Fruit fly (Drosophila melanogaster) whole organism, embryonic: ENCODE results near the gene fan.

Experiments used
- Asciz ChIP-seq: fragments of 200-800 bp; sonication (Bioruptor generic); optimal IDR thresholded peaks from 2 replicates; lab custom pipeline; 2017; ENCODE audit warnings: missing biosample characterization, mild to moderate bottlenecking, missing genetic modification characterization, missing genetic modification reagents
- C15 ChIP-seq: fragments of 200-800 bp; sonication (Bioruptor generic); IDR thresholded peaks from 3 replicates; pipeline ENCODE4 v1.3.6; 2022; ENCODE audit warnings: missing biosample characterization, missing genetic modification characterization
- CG11695 ChIP-seq: fragments of 200-800 bp; sonication (Bioruptor generic); IDR thresholded peaks from 3 replicates; pipeline ENCODE4 v1.3.6; 2022; ENCODE audit warnings: missing biosample characterization, missing genetic modification characterization
- CG11696 ChIP-seq: fragments of 200-800 bp; sonication (Bioruptor generic); IDR thresholded peaks from 2 replicates; pipeline ENCODE4 v1.3.6; 2022; ENCODE audit warnings: missing biosample characterization, missing genetic modification characterization
- CG13296 ChIP-seq: fragments of 200-800 bp; sonication (Bioruptor generic); optimal IDR thresholded peaks from 3 replicates; lab custom pipeline; 2018; ENCODE audit warnings: missing biosample characterization, mild to moderate bottlenecking, missing genetic modification characterization
- CG14014 ChIP-seq: fragments of 200-800 bp; sonication (Bioruptor generic); IDR thresholded peaks from 2 replicates; pipeline ENCODE4 v1.3.6; 2022; ENCODE audit warnings: missing biosample characterization, missing genetic modification characterization
- CG1602 ChIP-seq: fragments of 200-800 bp; sonication (Bioruptor generic); optimal IDR thresholded peaks from 3 replicates; lab custom pipeline; 2016; ENCODE audit warnings: missing biosample characterization, missing genetic modification characterization
- CG1647 ChIP-seq: fragments of 200-800 bp; sonication (Bioruptor generic); optimal IDR thresholded peaks from 3 replicates; lab custom pipeline; 2016; ENCODE audit warnings: missing biosample characterization, missing genetic modification characterization
- CG17829 ChIP-seq: fragments of 200-800 bp; optimal IDR thresholded peaks from 2 replicates; lab custom pipeline; 2019; ENCODE audit warnings: missing biosample characterization, mild to moderate bottlenecking, missing genetic modification characterization, moderate library complexity
- CG18476 ChIP-seq: fragments of 200-800 bp; sonication (Bioruptor generic); optimal IDR thresholded peaks from 2 replicates; lab custom pipeline; 2016; ENCODE audit warnings: missing biosample characterization, mild to moderate bottlenecking, missing genetic modification characterization
- CG18599 ChIP-seq: fragments of 200-800 bp; sonication (Bioruptor generic); optimal IDR thresholded peaks from 3 replicates; lab custom pipeline; 2017; ENCODE audit warnings: missing biosample characterization, missing genetic modification characterization, mild to moderate bottlenecking, moderate library complexity, missing genetic modification reagents
- CG18764 ChIP-seq: fragments of 200-800 bp; sonication (Bioruptor generic); optimal IDR thresholded peaks from 3 replicates; lab custom pipeline; 2016; ENCODE audit warnings: missing biosample characterization, missing genetic modification characterization
- CG2202 ChIP-seq: fragments of 200-800 bp; sonication (Bioruptor generic); optimal IDR thresholded peaks from 2 replicates; lab custom pipeline; 2018; ENCODE audit warnings: missing biosample characterization, mild to moderate bottlenecking, missing genetic modification characterization
- CG4282 ChIP-seq: fragments of 200-800 bp; sonication (Bioruptor generic); optimal IDR thresholded peaks from 2 replicates; lab custom pipeline; 2016; ENCODE audit warnings: missing biosample characterization, missing genetic modification characterization
- CG4730 ChIP-seq: fragments of 200-800 bp; sonication (Bioruptor generic); IDR thresholded peaks from 2 replicates; pipeline ENCODE4 v1.3.6; 2022; ENCODE audit warnings: missing biosample characterization, missing genetic modification characterization
- CG6813 ChIP-seq: fragments of 200-800 bp; sonication (Bioruptor generic); optimal IDR thresholded peaks from 2 replicates; lab custom pipeline; 2017; ENCODE audit warnings: missing biosample characterization, missing genetic modification characterization, mild to moderate bottlenecking, moderate library complexity, missing genetic modification reagents
- CG8089 ChIP-seq: fragments of 200-800 bp; sonication (Bioruptor generic); optimal IDR thresholded peaks from 3 replicates; lab custom pipeline; 2016; ENCODE audit warnings: missing biosample characterization, missing genetic modification characterization
- CG8924 ChIP-seq: fragments of 200-800 bp; optimal IDR thresholded peaks from 3 replicates; lab custom pipeline; 2019; ENCODE audit warnings: missing biosample characterization, mild to moderate bottlenecking, missing genetic modification characterization, moderate library complexity
- CG8944 ChIP-seq: fragments of 200-800 bp; sonication (Bioruptor generic); optimal IDR thresholded peaks from 3 replicates; lab custom pipeline; 2016; ENCODE audit warnings: missing biosample characterization, missing genetic modification characterization
- CG9727 ChIP-seq: fragments of 200-800 bp; sonication (Bioruptor generic); optimal IDR thresholded peaks from 3 replicates; lab custom pipeline; 2017; ENCODE audit warnings: missing biosample characterization, mild to moderate bottlenecking, missing genetic modification characterization
- Camta ChIP-seq: fragments of 200-800 bp; sonication (Bioruptor generic); optimal IDR thresholded peaks from 2 replicates; lab custom pipeline; 2016; ENCODE audit warnings: missing biosample characterization, missing genetic modification characterization
- Eip74EF ChIP-seq, 2 experiments: fragments of 200-800 bp in 1 of 2; fragments of >200 bp in 1 of 2; sonication (Bioruptor generic) in 1 of 2; optimal IDR thresholded peaks; 2 replicates each; lab custom pipeline; 2017 to 2019; ENCODE audit warnings: missing biosample characterization in 2 of 2, missing genetic modification characterization in 2 of 2, mild to moderate bottlenecking in 1 of 2, moderate library complexity in 1 of 2
- HmgD ChIP-seq: fragments of 200-800 bp; sonication (Bioruptor generic); optimal IDR thresholded peaks from 3 replicates; lab custom pipeline; 2016; ENCODE audit warnings: missing biosample characterization, missing genetic modification characterization
- Hr51 ChIP-seq, 2 experiments: fragments of 200-800 bp; sonication (Bioruptor generic); optimal IDR thresholded peaks; 2 replicates in 1 of 2; 3 replicates in 1 of 2; lab custom pipeline; 2016 to 2018; ENCODE audit warnings: missing biosample characterization in 2 of 2, missing genetic modification characterization in 2 of 2, mild to moderate bottlenecking in 1 of 2, moderate library complexity in 1 of 2
- Hsf ChIP-seq: fragments of 200-800 bp; sonication (Bioruptor generic); optimal IDR thresholded peaks from 3 replicates; lab custom pipeline; 2016; ENCODE audit warnings: missing biosample characterization, missing genetic modification characterization
- Mad ChIP-seq: fragments of 200-800 bp; sonication (Bioruptor generic); optimal IDR thresholded peaks from 2 replicates; lab custom pipeline; 2016; ENCODE audit warnings: missing biosample characterization, missing genetic modification characterization
- Med ChIP-seq: fragments of 200-800 bp; sonication (Bioruptor generic); peaks from one replicate; lab custom pipeline; 2016; ENCODE audit warnings: missing biosample characterization, missing genetic modification characterization, mild to moderate bottlenecking, inconsistent platforms, moderate library complexity
- Opbp ChIP-seq: fragments of 200-800 bp; sonication (Bioruptor generic); IDR thresholded peaks from 3 replicates; pipeline ENCODE4 v1.3.6; 2022; ENCODE audit warnings: missing biosample characterization, missing genetic modification characterization; ENCODE audit not compliant: partially characterized antibody
- Xrp1 ChIP-seq: fragments of 200-800 bp; sonication (Bioruptor generic); IDR thresholded peaks from 2 replicates; pipeline ENCODE4 v1.3.6; 2022; ENCODE audit warnings: missing biosample characterization, missing genetic modification characterization
- ac ChIP-seq: fragments of 200-800 bp; sonication (Bioruptor generic); optimal IDR thresholded peaks from 3 replicates; lab custom pipeline; 2017; ENCODE audit warnings: missing biosample characterization, mild to moderate bottlenecking, missing genetic modification characterization
- al ChIP-seq: fragments of 200-800 bp; sonication (Bioruptor generic); IDR thresholded peaks from 2 replicates; pipeline ENCODE4 v1.3.6; 2022; ENCODE audit warnings: missing biosample characterization, missing genetic modification characterization
- ap ChIP-seq: fragments of 200-800 bp; sonication (Bioruptor generic); IDR thresholded peaks from 2 replicates; pipeline ENCODE4 v1.3.6; 2022; ENCODE audit warnings: missing biosample characterization, missing genetic modification characterization
- bbx ChIP-seq: fragments of 200-800 bp; sonication (Bioruptor generic); IDR thresholded peaks from 2 replicates; pipeline ENCODE4 v1.3.6; 2022; ENCODE audit warnings: missing biosample characterization, missing genetic modification characterization; ENCODE audit not compliant: partially characterized antibody
- caup ChIP-seq: fragments of 200-800 bp; sonication (Bioruptor generic); optimal IDR thresholded peaks from 3 replicates; lab custom pipeline; 2017; ENCODE audit warnings: missing biosample characterization, mild to moderate bottlenecking, missing genetic modification characterization, moderate library complexity; ENCODE audit not compliant: severe bottlenecking
- chif ChIP-seq, 2 experiments: fragments of 200-800 bp; sonication (Bioruptor generic); optimal IDR thresholded peaks; 3 replicates each; lab custom pipeline; 2016; ENCODE audit warnings: missing biosample characterization in 2 of 2, missing genetic modification characterization in 2 of 2
- da ChIP-seq: fragments of 200-800 bp; sonication (Bioruptor generic); optimal IDR thresholded peaks from 2 replicates; lab custom pipeline; 2016; ENCODE audit warnings: missing biosample characterization, missing genetic modification characterization
- danr ChIP-seq: fragments of 200-800 bp; sonication (Bioruptor generic); IDR thresholded peaks from 2 replicates; pipeline ENCODE4 v1.3.6; 2022; ENCODE audit warnings: missing biosample characterization, missing genetic modification characterization
- fd3F ChIP-seq: fragments of 200-800 bp; sonication (Bioruptor generic); optimal IDR thresholded peaks from 2 replicates; lab custom pipeline; 2018; ENCODE audit warnings: missing biosample characterization, mild to moderate bottlenecking, missing genetic modification characterization, moderate library complexity
- grau ChIP-seq: fragments of 200-800 bp; optimal IDR thresholded peaks from 3 replicates; lab custom pipeline; 2019; ENCODE audit warnings: missing biosample characterization, mild to moderate bottlenecking, missing genetic modification characterization, moderate library complexity
- gsb ChIP-seq: fragments of 200-800 bp; sonication (Bioruptor generic); IDR thresholded peaks from 2 replicates; pipeline ENCODE4 v1.3.6; 2022; ENCODE audit warnings: missing biosample characterization, missing genetic modification characterization
- jigr1 ChIP-seq: fragments of 200-800 bp; sonication (Bioruptor generic); IDR thresholded peaks from 3 replicates; pipeline ENCODE4 v1.3.6; 2022; ENCODE audit warnings: missing biosample characterization, missing genetic modification characterization
- mam ChIP-seq: fragments of 200-800 bp; sonication (Bioruptor generic); optimal IDR thresholded peaks from 3 replicates; lab custom pipeline; 2016; ENCODE audit warnings: missing biosample characterization, missing genetic modification characterization
- pfk ChIP-seq: fragments of 200-800 bp; sonication (Bioruptor generic); optimal IDR thresholded peaks from 2 replicates; lab custom pipeline; 2018; ENCODE audit warnings: missing biosample characterization, mild to moderate bottlenecking, missing genetic modification characterization, moderate library complexity
- pho ChIP-seq: fragments of 200-800 bp; sonication (Bioruptor generic); optimal IDR thresholded peaks from 2 replicates; lab custom pipeline; 2016; ENCODE audit warnings: missing biosample characterization, missing genetic modification characterization
- ranshi ChIP-seq: fragments of 200-800 bp; sonication (Bioruptor generic); IDR thresholded peaks from 2 replicates; pipeline ENCODE4 v1.3.6; 2022; ENCODE audit warnings: missing biosample characterization, missing genetic modification characterization
- seq ChIP-seq: fragments of 200-800 bp; sonication (Bioruptor generic); IDR thresholded peaks from 2 replicates; pipeline ENCODE4 v1.3.6; 2022; ENCODE audit warnings: missing biosample characterization, missing genetic modification characterization
- slou ChIP-seq: fragments of 200-800 bp; sonication (Bioruptor generic); optimal IDR thresholded peaks from 3 replicates; lab custom pipeline; 2016; ENCODE audit warnings: missing biosample characterization, missing genetic modification characterization
- z ChIP-seq: fragments of 200-800 bp; sonication (Bioruptor generic); IDR thresholded peaks from 3 replicates; pipeline ENCODE4 v1.3.6; 2022; ENCODE audit warnings: missing biosample characterization, missing genetic modification characterization

fan gene

dm6 chr3L:8071693-8072260, 37.2 kb upstream of the fan start (continued):
- no peak for TF ChIP-seq CG2202 (tag; lab: Kevin White, UChicago)

- TF ChIP-seq z (GFP tag; lab: Robert Waterston, UW) (0 out of 3 replicates have a peak, but pooled peaks have one; percentile 24), CG14014 (GFP tag; lab: Robert Waterston, UW) (peak; percentile 28; the same call in 1 of the 2 replicates), CG1647 (GFP tag; lab: Kevin White, UChicago) (peak; percentile 16), CG18476 (GFP tag; lab: Kevin White, UChicago) (peak; percentile 59), pfk (GFP tag; lab: Kevin White, UChicago) (no peak), CG18599 (peak; percentile 83), pho (GFP tag; lab: Kevin White, UChicago) (peak; percentile 3), CG4730 (GFP tag; lab: Robert Waterston, UW) (peak; percentile 67), mam (GFP tag; lab: Kevin White, UChicago) (no peak), grau (tag; lab: Kevin White, UChicago) (peak; percentile 35), Asciz (GFP tag; lab: Kevin White, UChicago) (peak; percentile 77), CG9727 (GFP tag; lab: Kevin White, UChicago) (peak; percentile 67), Eip74EF (GFP tag; optimal IDR thresholded peaks at IDR 0.05; lab: Kevin White, UChicago) (peak in 1 of 2 experiments; percentile 69), Mad (GFP tag; lab: Kevin White, UChicago) (no peak), Med (GFP tag; lab: Kevin White, UChicago) (peak; percentile 95), chif (GFP tag; optimal IDR thresholded peaks at IDR 0.05; lab: Kevin White, UChicago) (no peak), da (GFP tag; lab: Kevin White, UChicago) (no peak), CG8944 (GFP tag; lab: Kevin White, UChicago) (no peak), danr (GFP tag; lab: Robert Waterston, UW) (no peak), CG1602 (GFP tag; lab: Kevin White, UChicago) (peak; percentile 15), ac (GFP tag; lab: Kevin White, UChicago) (no peak), gsb (peak; percentile 51; the same call in 1 of the 2 replicates), CG6813 (peak; percentile 48), ranshi (GFP tag; lab: Robert Waterston, UW) (peak; percentile 78; the same call in 1 of the 2 replicates), C15 (peak; percentile 52; the same call in 1 of the 3 replicates), ap (GFP tag; lab: Robert Waterston, UW) (peak; percentile 50; the same call in 1 of the 2 replicates), caup (GFP tag; lab: Kevin White, UChicago) (peak; percentile 28), Hr51 (GFP tag; optimal IDR thresholded peaks at IDR 0.05; lab: Kevin White, UChicago) (peak in 1 of 2 experiments; percentile 43), CG17829 (tag; lab: Kevin White, UChicago) (peak; percentile 66), slou (GFP tag; lab: Kevin White, UChicago) (peak; percentile 10), Xrp1 (peak; percentile 74), CG11696 (GFP tag; lab: Robert Waterston, UW) (peak; percentile 64; the same call in 1 of the 2 replicates), CG11695 (GFP tag; lab: Robert Waterston, UW) (peak; percentile 60; the same call in 2 of the 3 replicates), CG18764 (peak; percentile 67), CG8924 (peak; percentile 12), Opbp (GFP tag; lab: Robert Waterston, UW) (no peak), CG13296 (peak; percentile 73), seq (GFP tag; lab: Robert Waterston, UW) (peak; percentile 36; the same call in 1 of the 2 replicates), Camta (GFP tag; lab: Kevin White, UChicago) (no peak), CG4282 (GFP tag; lab: Kevin White, UChicago) (no peak), bbx (no peak), Hsf (GFP tag; lab: Kevin White, UChicago) (no peak), jigr1 (GFP tag; lab: Robert Waterston, UW) (0 out of 3 replicates have a peak, but pooled peaks have one; percentile 42), fd3F (GFP tag; lab: Kevin White, UChicago) (no peak), al (GFP tag; lab: Robert Waterston, UW) (peak; percentile 59; the same call in 1 of the 2 replicates), HmgD (GFP tag; lab: Kevin White, UChicago) (no peak), CG8089 (GFP tag; lab: Kevin White, UChicago) (no peak)
These were observed 36.2 kb upstream of the fan start for dm6 chr3L:8072720-8073119.
